Worm (Caenorhabditis elegans): ENCODE results near the gene F16G10.9.

Gene F16G10.9

DNA sequence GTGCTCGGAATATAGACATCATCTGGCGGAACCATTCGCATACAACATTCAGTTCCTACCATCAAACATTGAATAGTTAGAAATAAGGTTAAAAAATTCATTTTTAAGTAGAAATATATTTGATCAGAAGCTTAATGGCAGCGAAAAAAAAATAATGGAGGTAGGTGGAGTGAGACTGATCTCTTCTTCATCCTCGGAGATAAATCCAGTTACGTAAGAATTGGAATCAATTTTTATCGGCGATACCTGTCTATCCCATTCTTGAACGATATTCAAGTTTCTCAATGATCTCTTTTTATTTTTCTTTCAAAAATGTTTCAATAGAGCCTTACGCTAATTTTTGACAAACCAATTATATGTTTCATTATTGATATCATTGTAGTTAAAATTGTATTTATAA is at the start of gene F16G10.9:
TSS of gene F16G10.9 (minus strand) at position 101 of the 400 bp plus-strand sequence.
- TF ChIP-seq mab-5 (tag; optimal IDR thresholded peaks at IDR 0.05) (no peak), ces-1 (GFP tag; optimal IDR thresholded peaks at IDR 0.05) (no peak), drap-1 (GFP tag; optimal IDR thresholded peaks at IDR 0.05) (no peak), nhr-76 (tag; optimal IDR thresholded peaks at IDR 0.05) (no peak), mep-1 (tag; optimal IDR thresholded peaks at IDR 0.05) (no peak), cnd-1 (tag; optimal IDR thresholded peaks at IDR 0.05) (no peak), lin-13 (tag; optimal IDR thresholded peaks at IDR 0.05) (no peak), elt-1 (tag; optimal IDR thresholded peaks at IDR 0.05; ENCODE audit: borderline replicate concordance, insufficient read depth) (no peak), mls-2 (tag; optimal IDR thresholded peaks at IDR 0.05) (no peak), nhr-237 (tag; optimal IDR thresholded peaks at IDR 0.05) (no peak), nhr-28 (tag; optimal IDR thresholded peaks at IDR 0.05) (no peak), tbx-8 (GFP tag; optimal IDR thresholded peaks at IDR 0.05) (no peak), pha-4 (tag; optimal IDR thresholded peaks at IDR 0.05) (no peak), lsy-2 (tag; optimal IDR thresholded peaks at IDR 0.05) (no peak), snpc-4 (tag; optimal IDR thresholded peaks at IDR 0.05) (no peak), unc-120 (tag; optimal IDR thresholded peaks at IDR 0.05; ENCODE audit: poor library complexity, severe bottlenecking) (no peak), ham-2 (GFP tag; optimal IDR thresholded peaks at IDR 0.05) (no peak), bed-3 (GFP tag; optimal IDR thresholded peaks at IDR 0.05) (no peak)

DNA sequence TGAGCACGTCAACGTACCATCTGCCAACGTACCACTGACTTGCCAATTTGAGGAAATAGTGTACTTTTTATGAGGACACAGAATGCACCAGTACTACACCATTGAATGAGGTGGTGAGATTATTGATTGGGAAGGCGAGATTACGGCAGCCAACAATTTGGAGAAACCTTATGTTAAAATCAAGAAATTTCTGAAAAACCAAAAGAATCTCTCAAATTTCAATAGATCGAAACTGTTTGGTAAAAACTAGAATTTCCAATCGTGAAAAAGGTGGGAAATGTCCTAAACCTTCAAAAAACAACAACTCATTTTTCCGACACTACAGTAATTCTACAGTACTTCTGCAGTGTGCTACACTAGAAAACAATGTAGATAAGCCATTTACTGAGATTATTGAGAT is 46.6 kb upstream of the F16G10.9 start, which contains the start of gene ceh-86:
TSS of gene ceh-86 (minus strand) at position 101 of the 400 bp plus-strand sequence.
- peak; percentile 55 for TF ChIP-seq cnd-1 (tag; optimal IDR thresholded peaks at IDR 0.05)
- TF ChIP-seq mls-2 (tag; optimal IDR thresholded peaks at IDR 0.05), result no peak
- TF ChIP-seq ceh-39 (tag; optimal IDR thresholded peaks at IDR 0.05), result peak; percentile 6
- no peak for TF ChIP-seq nhr-12 (tag; optimal IDR thresholded peaks at IDR 0.05)
- TF ChIP-seq nhr-28 (tag; optimal IDR thresholded peaks at IDR 0.05), result no peak
- no peak for TF ChIP-seq unc-120 (tag; optimal IDR thresholded peaks at IDR 0.05; ENCODE audit: poor library complexity, severe bottlenecking)

DNA sequence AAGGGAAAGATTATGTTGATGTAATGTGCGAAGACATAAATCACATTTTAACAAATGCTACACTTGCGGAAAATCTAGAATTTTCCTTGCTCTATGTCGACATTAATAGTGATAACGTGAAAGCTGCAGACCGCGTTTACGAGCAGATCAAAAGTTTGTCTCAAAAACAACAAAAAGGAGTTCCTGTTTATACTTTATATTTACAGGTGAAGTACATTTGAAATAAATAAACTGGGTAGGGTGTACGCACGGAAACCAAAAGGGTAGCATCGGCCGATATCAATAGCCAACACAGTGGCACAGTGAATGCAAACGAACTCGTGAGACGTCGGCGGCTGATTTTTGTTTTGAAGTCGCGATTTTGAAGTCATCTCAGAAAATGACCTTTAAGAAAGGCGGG is 37.0 kb upstream of the F16G10.9 start:
- TF ChIP-seq nhr-12 (tag; optimal IDR thresholded peaks at IDR 0.05) (no peak), nhr-2 (tag; optimal IDR thresholded peaks at IDR 0.05) (no peak), mep-1 (tag; optimal IDR thresholded peaks at IDR 0.05) (no peak)

DNA sequence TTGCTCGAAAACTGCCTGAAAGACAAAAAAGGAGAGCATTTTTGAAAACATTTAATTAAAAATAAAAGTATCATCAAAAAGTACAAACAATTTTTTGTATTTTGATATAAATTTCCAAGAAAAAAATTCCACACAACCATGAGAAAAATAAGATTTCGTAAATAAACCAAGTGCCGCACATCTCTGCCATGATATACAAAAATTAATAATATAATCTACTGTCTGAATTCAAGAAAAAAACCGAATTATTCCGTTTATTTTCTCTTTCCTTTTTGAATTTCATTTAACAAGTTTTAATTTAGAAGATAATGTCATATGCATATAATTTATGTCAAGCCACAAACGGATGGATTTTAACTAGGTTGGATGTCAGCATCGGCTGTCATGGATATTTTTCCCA is 36.5 kb upstream of the F16G10.9 start, which contains the start of gene F42G2.2:
TSS of gene F42G2.2 (plus strand) at position 301 of the 400 bp plus-strand sequence.
- TF ChIP-seq ces-1 (GFP tag; optimal IDR thresholded peaks at IDR 0.05), result no peak
- TF ChIP-seq cnd-1 (tag; optimal IDR thresholded peaks at IDR 0.05), result no peak
- TF ChIP-seq mab-5 (tag; optimal IDR thresholded peaks at IDR 0.05), result no peak
- TF ChIP-seq bed-3 (GFP tag; optimal IDR thresholded peaks at IDR 0.05), result no peak
- no peak for TF ChIP-seq elt-1 (tag; optimal IDR thresholded peaks at IDR 0.05; ENCODE audit: borderline replicate concordance, insufficient read depth)
- no peak for TF ChIP-seq nhr-2 (tag; optimal IDR thresholded peaks at IDR 0.05)

DNA sequence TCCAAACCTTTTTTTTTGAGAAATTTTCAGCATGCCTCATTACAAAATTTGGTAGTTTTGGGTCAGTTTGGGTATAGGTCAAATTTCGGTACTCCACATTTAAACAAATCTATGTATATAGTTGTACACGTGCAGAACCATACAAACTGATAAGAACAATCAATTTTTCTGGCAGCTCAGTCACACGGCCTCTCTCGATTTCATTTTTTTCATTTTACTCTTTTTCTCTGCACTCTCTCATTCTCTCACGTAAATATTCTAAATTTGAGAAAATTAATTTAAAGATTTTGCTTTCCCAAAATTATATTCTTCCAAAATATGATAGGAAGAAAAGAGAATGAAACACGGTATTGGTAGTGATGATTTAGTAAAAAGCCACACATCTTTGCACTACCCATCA is 35.8 kb upstream of the F16G10.9 start:
- no peak for TF ChIP-seq elt-3 (tag; optimal IDR thresholded peaks at IDR 0.05)
- TF ChIP-seq ceh-43 (GFP tag; optimal IDR thresholded peaks at IDR 0.05), result no peak
- TF ChIP-seq lsy-2 (tag; optimal IDR thresholded peaks at IDR 0.05), result no peak
- no peak for TF ChIP-seq ceh-83 (GFP tag; optimal IDR thresholded peaks at IDR 0.05)
- no peak for TF ChIP-seq nhr-28 (tag; optimal IDR thresholded peaks at IDR 0.05)
- TF ChIP-seq cnd-1 (tag; optimal IDR thresholded peaks at IDR 0.05), result no peak
- TF ChIP-seq unc-120 (tag; optimal IDR thresholded peaks at IDR 0.05; ENCODE audit: poor library complexity, severe bottlenecking), result no peak
- no peak for TF ChIP-seq blmp-1 (tag; optimal IDR thresholded peaks at IDR 0.05)
- TF ChIP-seq flh-1 (GFP tag; optimal IDR thresholded peaks at IDR 0.05), result no peak
- no peak for TF ChIP-seq sem-2 (GFP tag; optimal IDR thresholded peaks at IDR 0.05)
- no peak for TF ChIP-seq pha-4 (tag; optimal IDR thresholded peaks at IDR 0.05)
- TF ChIP-seq zip-8 (tag; optimal IDR thresholded peaks at IDR 0.05), result no peak

DNA sequence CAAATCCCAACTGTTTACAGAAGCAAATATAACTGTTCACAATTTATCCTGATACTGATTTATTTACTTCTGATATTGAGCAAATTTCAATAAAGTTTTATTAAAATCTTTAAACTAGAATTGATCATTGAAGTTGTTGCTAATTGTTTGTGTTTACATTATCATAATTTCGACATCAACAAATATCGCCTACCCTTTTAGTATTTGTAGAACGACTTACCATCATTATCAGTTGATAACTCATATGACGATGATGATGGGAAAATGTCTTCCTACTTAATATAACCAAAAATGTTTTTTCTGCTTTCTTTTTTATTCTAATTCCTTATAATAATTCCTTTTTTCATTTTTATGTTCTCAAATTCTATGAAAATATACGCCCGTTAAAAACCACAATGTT is 35.3 kb upstream of the F16G10.9 start:
- no peak for TF ChIP-seq zip-8 (tag; optimal IDR thresholded peaks at IDR 0.05)
- no peak for TF ChIP-seq unc-39 (tag; optimal IDR thresholded peaks at IDR 0.05)
- no peak for TF ChIP-seq lsy-2 (tag; optimal IDR thresholded peaks at IDR 0.05)
- no peak for TF ChIP-seq nhr-237 (tag; optimal IDR thresholded peaks at IDR 0.05)
- no peak for TF ChIP-seq tbx-8 (GFP tag; optimal IDR thresholded peaks at IDR 0.05)
- no peak for TF ChIP-seq mls-2 (tag; optimal IDR thresholded peaks at IDR 0.05)
- no peak for TF ChIP-seq cnd-1 (tag; optimal IDR thresholded peaks at IDR 0.05)
- no peak for TF ChIP-seq sptf-1 (tag; optimal IDR thresholded peaks at IDR 0.05)
- TF ChIP-seq ceh-83 (GFP tag; optimal IDR thresholded peaks at IDR 0.05), result no peak
- TF ChIP-seq ztf-11 (tag; optimal IDR thresholded peaks at IDR 0.05), result no peak
- TF ChIP-seq blmp-1 (tag; optimal IDR thresholded peaks at IDR 0.05), result no peak
- TF ChIP-seq unc-120 (tag; optimal IDR thresholded peaks at IDR 0.05; ENCODE audit: poor library complexity, severe bottlenecking), result no peak
